Worm (Caenorhabditis elegans) whole organism, mixed stage, embryonic: ENCODE measurements around the gene ent-5.

Experiments
- ceh-83 ChIP-seq: fragments of 200-800 bp; sonication (Bioruptor generic); optimal IDR thresholded peaks from 2 replicates; lab custom pipeline; 2018; ENCODE audit warnings: mild to moderate bottlenecking, missing genetic modification characterization, missing compliant biosample characterization
- drap-1 ChIP-seq: fragments of 200-800 bp; sonication (Bioruptor generic); optimal IDR thresholded peaks from 3 replicates; lab custom pipeline; 2018; ENCODE audit warnings: mild to moderate bottlenecking, missing genetic modification characterization, missing compliant biosample characterization
- elt-3 ChIP-seq: fragments of 150-350 bp; optimal IDR thresholded peaks from 2 replicates; lab custom pipeline; 2014; ENCODE audit warnings: missing biosample characterization, missing genetic modification characterization
- ham-2 ChIP-seq: fragments of 200-800 bp; sonication (Bioruptor generic); optimal IDR thresholded peaks from 2 replicates; lab custom pipeline; 2018; ENCODE audit warnings: mild to moderate bottlenecking, missing genetic modification characterization, missing compliant biosample characterization
- lin-13 ChIP-seq: fragments of 150-350 bp; optimal IDR thresholded peaks from 2 replicates; lab custom pipeline; 2014; ENCODE audit warnings: missing biosample characterization, missing genetic modification characterization
- lsy-2 ChIP-seq: fragments of 150-350 bp; optimal IDR thresholded peaks from 2 replicates; lab custom pipeline; 2014; ENCODE audit warnings: missing biosample characterization, missing genetic modification characterization
- nhr-28 ChIP-seq: fragments of 150-350 bp; optimal IDR thresholded peaks from 2 replicates; lab custom pipeline; 2014; ENCODE audit warnings: missing biosample characterization, missing genetic modification characterization
- pha-4 ChIP-seq: fragments of 150-350 bp; optimal IDR thresholded peaks from 2 replicates; lab custom pipeline; 2018; ENCODE audit warnings: missing biosample characterization, missing genetic modification reagents, missing genetic modification characterization
- sem-2 ChIP-seq: fragments of 200-800 bp; sonication (Bioruptor generic); optimal IDR thresholded peaks from 2 replicates; lab custom pipeline; 2018; ENCODE audit warnings: mild to moderate bottlenecking, missing genetic modification characterization, missing compliant biosample characterization
- sptf-1 ChIP-seq: sonication (generic microtip); optimal IDR thresholded peaks from 2 replicates; lab custom pipeline; 2017; ENCODE audit warnings: mild to moderate bottlenecking, missing genetic modification characterization, moderate library complexity, missing compliant biosample characterization

- TF ChIP-seq sptf-1 (tag; lab: Kevin White, UChicago), result no peak
- TF ChIP-seq sem-2, result no peak
- no peak for TF ChIP-seq lsy-2 (tag; lab: Kevin White, UChicago)
- TF ChIP-seq lin-13 (tag; lab: Kevin White, UChicago), result no peak
- TF ChIP-seq ceh-83, result no peak
- no peak for TF ChIP-seq nhr-28 (tag; lab: Kevin White, UChicago)
- TF ChIP-seq elt-3 (tag; lab: Kevin White, UChicago), result no peak
- TF ChIP-seq pha-4, result no peak
- no peak for TF ChIP-seq ham-2 (GFP tag; lab: Kevin White, UChicago)
- no peak for TF ChIP-seq drap-1 (GFP tag; lab: Kevin White, UChicago)
Observed at ce11 chrX:4678029-4678428, 29.0 kb upstream of the ent-5 start, which contains the start of gene flp-11.
